Worm (Caenorhabditis elegans) whole organism, mixed stage, embryonic: ENCODE results near the gene ifa-3.
A peak's percentile ranks its signal among the peaks of the same experiment; 100 is the strongest.

Source experiments
- bed-3 ChIP-seq: fragments of 200-800 bp; sonication (Bioruptor generic); optimal IDR thresholded peaks from 3 replicates; lab custom pipeline; 2018; ENCODE audit warnings: mild to moderate bottlenecking, missing genetic modification characterization, moderate library complexity, missing compliant biosample characterization
- blmp-1 ChIP-seq: fragments of 150-350 bp; optimal IDR thresholded peaks from 2 replicates; lab custom pipeline; 2014; ENCODE audit warnings: missing biosample characterization, missing genetic modification characterization
- ceh-39 ChIP-seq: fragments of 150-350 bp; optimal IDR thresholded peaks from 2 replicates; lab custom pipeline; 2014; ENCODE audit warnings: missing biosample characterization, missing genetic modification characterization
- ceh-43 ChIP-seq: fragments of 200-800 bp; sonication (Bioruptor generic); optimal IDR thresholded peaks from 2 replicates; lab custom pipeline; 2018; ENCODE audit warnings: mild to moderate bottlenecking, missing genetic modification characterization, moderate library complexity, missing compliant biosample characterization
- ceh-83 ChIP-seq: fragments of 200-800 bp; sonication (Bioruptor generic); optimal IDR thresholded peaks from 2 replicates; lab custom pipeline; 2018; ENCODE audit warnings: mild to moderate bottlenecking, missing genetic modification characterization, missing compliant biosample characterization
- ces-1 ChIP-seq: fragments of 150-350 bp; optimal IDR thresholded peaks from 2 replicates; lab custom pipeline; 2014; ENCODE audit warnings: missing biosample characterization, missing genetic modification reagents, missing genetic modification characterization
- cnd-1 ChIP-seq: fragments of 200-800 bp; sonication (Bioruptor generic); optimal IDR thresholded peaks from 2 replicates; lab custom pipeline; 2018; ENCODE audit warnings: mild to moderate bottlenecking, missing genetic modification characterization, missing compliant biosample characterization
- drap-1 ChIP-seq: fragments of 200-800 bp; sonication (Bioruptor generic); optimal IDR thresholded peaks from 3 replicates; lab custom pipeline; 2018; ENCODE audit warnings: mild to moderate bottlenecking, missing genetic modification characterization, missing compliant biosample characterization
- elt-1 ChIP-seq: sonication (generic microtip); optimal IDR thresholded peaks from 2 replicates; lab custom pipeline; 2017; ENCODE audit warnings: missing genetic modification characterization, mild to moderate bottlenecking, missing compliant biosample characterization, antibody characterized with exemption, moderate library complexity, borderline replicate concordance; ENCODE audit not compliant: insufficient read depth
- elt-3 ChIP-seq: fragments of 150-350 bp; optimal IDR thresholded peaks from 2 replicates; lab custom pipeline; 2014; ENCODE audit warnings: missing biosample characterization, missing genetic modification characterization
- ham-2 ChIP-seq: fragments of 200-800 bp; sonication (Bioruptor generic); optimal IDR thresholded peaks from 2 replicates; lab custom pipeline; 2018; ENCODE audit warnings: mild to moderate bottlenecking, missing genetic modification characterization, missing compliant biosample characterization
- hlh-1 ChIP-seq: fragments of 150-350 bp; optimal IDR thresholded peaks from 2 replicates; lab custom pipeline; 2014; ENCODE audit warnings: missing biosample characterization, missing genetic modification reagents, missing genetic modification characterization
- lin-13 ChIP-seq: fragments of 150-350 bp; optimal IDR thresholded peaks from 2 replicates; lab custom pipeline; 2014; ENCODE audit warnings: missing biosample characterization, missing genetic modification characterization
- lin-32 ChIP-seq: fragments of 200-800 bp; sonication (Bioruptor generic); optimal IDR thresholded peaks from 2 replicates; lab custom pipeline; 2018; ENCODE audit warnings: mild to moderate bottlenecking, missing genetic modification characterization, missing compliant biosample characterization
- lsy-2 ChIP-seq: fragments of 150-350 bp; optimal IDR thresholded peaks from 2 replicates; lab custom pipeline; 2014; ENCODE audit warnings: missing biosample characterization, missing genetic modification characterization
- mep-1 ChIP-seq: fragments of 150-350 bp; optimal IDR thresholded peaks from 2 replicates; lab custom pipeline; 2017; ENCODE audit warnings: missing biosample characterization, missing genetic modification reagents, missing genetic modification characterization, inconsistent platforms
- mls-2 ChIP-seq: sonication (generic microtip); optimal IDR thresholded peaks from 2 replicates; lab custom pipeline; 2016; ENCODE audit warnings: mild to moderate bottlenecking, missing genetic modification characterization, moderate library complexity, missing compliant biosample characterization
- nhr-12 ChIP-seq: fragments of 150-350 bp; optimal IDR thresholded peaks from 2 replicates; lab custom pipeline; 2014; ENCODE audit warnings: missing biosample characterization, missing genetic modification characterization
- nhr-2 ChIP-seq: fragments of 150-350 bp; optimal IDR thresholded peaks from 2 replicates; lab custom pipeline; 2014; ENCODE audit warnings: missing biosample characterization, missing genetic modification characterization
- nhr-237 ChIP-seq: fragments of 150-350 bp; optimal IDR thresholded peaks from 2 replicates; lab custom pipeline; 2014; ENCODE audit warnings: missing biosample characterization, missing genetic modification characterization
- nhr-28 ChIP-seq: fragments of 150-350 bp; optimal IDR thresholded peaks from 2 replicates; lab custom pipeline; 2014; ENCODE audit warnings: missing biosample characterization, missing genetic modification characterization
- nhr-76 ChIP-seq: sonication (generic microtip); optimal IDR thresholded peaks from 2 replicates; lab custom pipeline; 2017; ENCODE audit warnings: missing biosample characterization, missing genetic modification characterization
- pha-4 ChIP-seq: fragments of 150-350 bp; optimal IDR thresholded peaks from 2 replicates; lab custom pipeline; 2018; ENCODE audit warnings: missing biosample characterization, missing genetic modification reagents, missing genetic modification characterization
- sem-2 ChIP-seq: fragments of 200-800 bp; sonication (Bioruptor generic); optimal IDR thresholded peaks from 2 replicates; lab custom pipeline; 2018; ENCODE audit warnings: mild to moderate bottlenecking, missing genetic modification characterization, missing compliant biosample characterization
- snpc-4 ChIP-seq: fragments of 150-350 bp; optimal IDR thresholded peaks from 2 replicates; lab custom pipeline; 2014; ENCODE audit warnings: missing biosample characterization, missing genetic modification characterization
- sptf-1 ChIP-seq: sonication (generic microtip); optimal IDR thresholded peaks from 2 replicates; lab custom pipeline; 2017; ENCODE audit warnings: mild to moderate bottlenecking, missing genetic modification characterization, moderate library complexity, missing compliant biosample characterization
- tbx-8 ChIP-seq: fragments of 200-800 bp; sonication (Bioruptor generic); optimal IDR thresholded peaks from 2 replicates; lab custom pipeline; 2018; ENCODE audit warnings: mild to moderate bottlenecking, missing genetic modification characterization, moderate library complexity, missing compliant biosample characterization
- unc-120 ChIP-seq: sonication (generic microtip); optimal IDR thresholded peaks from 2 replicates; lab custom pipeline; 2017; ENCODE audit warnings: missing genetic modification characterization, missing compliant biosample characterization; ENCODE audit not compliant: poor library complexity, severe bottlenecking
- unc-39 ChIP-seq: fragments of 150-350 bp; optimal IDR thresholded peaks from 2 replicates; lab custom pipeline; 2014; ENCODE audit warnings: missing biosample characterization, missing genetic modification characterization
- unc-62 ChIP-seq: fragments of 150-350 bp; optimal IDR thresholded peaks from 2 replicates; lab custom pipeline; 2014; ENCODE audit warnings: missing biosample characterization, missing genetic modification reagents, missing genetic modification characterization
- ztf-11 ChIP-seq: fragments of 150-350 bp; optimal IDR thresholded peaks from 2 replicates; lab custom pipeline; 2014; ENCODE audit warnings: missing biosample characterization, missing genetic modification characterization

Gene ifa-3

DNA sequence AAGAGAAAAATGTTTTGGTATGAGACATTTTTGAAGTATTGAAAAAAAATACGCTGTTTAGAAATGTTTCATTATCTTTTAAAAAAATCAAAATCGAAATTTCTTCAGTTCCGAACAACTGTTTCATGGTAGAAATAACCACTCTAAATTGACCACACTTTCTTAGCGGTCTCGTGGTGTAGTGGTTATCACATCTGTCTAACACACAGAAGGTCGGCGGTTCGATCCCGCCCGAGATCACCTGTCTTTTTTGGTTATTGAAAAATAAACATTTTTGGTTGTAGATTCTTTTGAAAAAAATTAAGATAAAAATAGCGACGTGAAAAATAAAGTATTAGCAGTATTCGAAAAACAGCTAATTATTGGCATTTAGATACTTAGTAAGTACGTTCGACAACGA lies 30.6 kb upstream of the ifa-3 start:
- TF ChIP-seq sem-2 (no peak), mep-1 (tag; lab: Kevin White, UChicago) (no peak), ceh-83 (GFP tag; lab: Kevin White, UChicago) (no peak), ztf-11 (tag; lab: Kevin White, UChicago) (no peak), ceh-39 (tag; lab: Kevin White, UChicago) (no peak), lsy-2 (tag; lab: Kevin White, UChicago) (no peak), unc-62 (GFP tag; lab: Kevin White, UChicago) (no peak), tbx-8 (GFP tag; lab: Kevin White, UChicago) (no peak), blmp-1 (tag; lab: Kevin White, UChicago) (no peak), ham-2 (GFP tag; lab: Kevin White, UChicago) (no peak), mls-2 (tag; lab: Kevin White, UChicago) (no peak), elt-1 (tag; lab: Kevin White, UChicago) (no peak), bed-3 (no peak), nhr-2 (tag; lab: Kevin White, UChicago) (no peak), ces-1 (GFP tag; lab: Kevin White, UChicago) (no peak)

DNA sequence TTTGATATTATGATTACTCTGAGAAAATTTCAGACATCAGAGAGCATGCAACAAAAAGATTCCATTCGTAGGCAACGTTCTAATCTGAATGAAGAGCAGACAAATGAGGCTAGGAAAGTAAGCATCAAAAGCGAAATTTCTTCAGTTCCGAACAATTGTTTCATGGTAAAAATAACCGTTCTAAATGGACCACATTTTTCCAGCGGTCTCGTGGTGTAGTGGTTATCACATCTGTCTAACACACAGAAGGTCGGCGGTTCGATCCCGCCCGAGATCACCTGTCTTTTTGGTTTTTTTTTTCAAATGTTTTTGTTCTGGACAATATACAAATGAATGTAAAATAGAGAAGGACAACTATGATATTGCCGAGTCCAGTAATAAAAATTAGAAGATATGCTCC lies 30.0 kb upstream of the ifa-3 start, which contains the start of gene twk-21:
TSS of gene twk-21 (plus strand) at position 34 of the 400 bp plus-strand sequence.
- TF ChIP-seq hlh-1 (no peak), unc-120 (tag; lab: Kevin White, UChicago) (no peak), snpc-4 (no peak), sem-2 (no peak), elt-3 (no peak), lin-32 (GFP tag; lab: Kevin White, UChicago) (no peak), tbx-8 (GFP tag; lab: Kevin White, UChicago) (no peak), ztf-11 (tag; lab: Kevin White, UChicago) (no peak), ceh-83 (GFP tag; lab: Kevin White, UChicago) (no peak), ham-2 (GFP tag; lab: Kevin White, UChicago) (no peak), sptf-1 (no peak), ceh-39 (tag; lab: Kevin White, UChicago) (no peak), nhr-2 (tag; lab: Kevin White, UChicago) (no peak), nhr-237 (tag; lab: Kevin White, UChicago) (no peak), mep-1 (tag; lab: Kevin White, UChicago) (no peak), lsy-2 (tag; lab: Kevin White, UChicago) (no peak), lin-13 (tag; lab: Kevin White, UChicago) (no peak), unc-62 (GFP tag; lab: Kevin White, UChicago) (no peak), unc-39 (tag; lab: Kevin White, UChicago) (no peak)

ce11 chrX:16298173-16298572 lies 28.3 kb upstream of the ifa-3 start:
- no peak for TF ChIP-seq hlh-1
- no peak for TF ChIP-seq ces-1 (GFP tag; lab: Kevin White, UChicago)
- peak; percentile 19 for TF ChIP-seq bed-3
- TF ChIP-seq mep-1 (tag; lab: Kevin White, UChicago), result no peak
- no peak for TF ChIP-seq unc-39 (tag; lab: Kevin White, UChicago)
- TF ChIP-seq lin-32 (GFP tag; lab: Kevin White, UChicago), result no peak
- TF ChIP-seq sptf-1, result peak; percentile 44
- TF ChIP-seq unc-120 (tag; lab: Kevin White, UChicago), result peak; percentile 7
- no peak for TF ChIP-seq ztf-11 (tag; lab: Kevin White, UChicago)
- no peak for TF ChIP-seq pha-4 (tag; lab: Kevin White, UChicago)

- TF ChIP-seq pha-4 (tag; lab: Kevin White, UChicago) (no peak), elt-1 (tag; lab: Kevin White, UChicago) (no peak), sem-2 (no peak), ceh-43 (GFP tag; lab: Kevin White, UChicago) (no peak), unc-39 (tag; lab: Kevin White, UChicago) (no peak), ham-2 (GFP tag; lab: Kevin White, UChicago) (no peak), sptf-1 (no peak), bed-3 (no peak), ztf-11 (tag; lab: Kevin White, UChicago) (no peak), mep-1 (tag; lab: Kevin White, UChicago) (no peak), nhr-76 (no peak), drap-1 (GFP tag; lab: Kevin White, UChicago) (no peak), hlh-1 (no peak), ceh-83 (GFP tag; lab: Kevin White, UChicago) (no peak), nhr-237 (tag; lab: Kevin White, UChicago) (no peak)
Observed at ce11 chrX:16297123-16297522, 27.3 kb upstream of the ifa-3 start.

DNA sequence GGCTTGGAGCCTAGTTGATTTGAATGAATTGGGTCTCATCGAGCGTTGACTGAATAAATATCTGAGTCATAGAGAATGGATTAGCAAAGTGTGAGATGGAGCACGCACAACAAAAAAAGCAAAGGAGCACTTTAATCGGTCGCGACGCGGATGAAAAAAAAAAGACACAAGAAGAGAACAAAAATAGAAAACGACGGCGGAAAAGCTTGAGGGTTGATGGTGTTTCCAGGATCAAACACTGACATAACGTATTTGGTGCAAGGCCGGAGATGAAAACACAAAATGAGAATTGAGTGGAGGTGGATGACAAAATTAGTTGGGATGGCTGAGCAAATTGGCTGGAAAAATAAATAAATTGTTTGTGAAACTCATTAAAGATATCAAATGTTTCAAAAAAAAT lies 23.1 kb upstream of the ifa-3 start, which contains the start of gene F52E10.4:
TSS of gene F52E10.4 (minus strand) at position 101 of the 400 bp plus-strand sequence.
- TF ChIP-seq ztf-11 (tag; lab: Kevin White, UChicago) (no peak), elt-3 (no peak), ceh-43 (GFP tag; lab: Kevin White, UChicago) (no peak), elt-1 (tag; lab: Kevin White, UChicago) (no peak), drap-1 (GFP tag; lab: Kevin White, UChicago) (no peak), lin-32 (GFP tag; lab: Kevin White, UChicago) (no peak), snpc-4 (no peak), cnd-1 (tag; lab: Kevin White, UChicago) (no peak), nhr-28 (tag; lab: Kevin White, UChicago) (no peak), nhr-2 (tag; lab: Kevin White, UChicago) (no peak), hlh-1 (no peak), nhr-12 (tag; lab: Kevin White, UChicago) (no peak), ceh-83 (GFP tag; lab: Kevin White, UChicago) (no peak), blmp-1 (tag; lab: Kevin White, UChicago) (no peak), lsy-2 (tag; lab: Kevin White, UChicago) (no peak), ceh-39 (tag; lab: Kevin White, UChicago) (no peak)
- TF ChIP-seq, all 35 proteins: peak for 0
